Worm (Caenorhabditis elegans) whole organism, L1 larva: ENCODE data around the gene C02E7.6.

Source experiments
- C16A3.4 ChIP-seq: fragments of 150-350 bp; optimal IDR thresholded peaks from 2 replicates; lab custom pipeline; 2014; ENCODE audit warnings: missing biosample characterization, missing genetic modification characterization
- C34B4.2 ChIP-seq: sonication (generic microtip); optimal IDR thresholded peaks from 2 replicates; lab custom pipeline; 2017; ENCODE audit warnings: mild to moderate bottlenecking, missing genetic modification characterization, missing compliant biosample characterization
- Y116A8C.19 ChIP-seq: sonication (generic microtip); optimal IDR thresholded peaks from 2 replicates; lab custom pipeline; 2016; ENCODE audit warnings: missing compliant biosample characterization, missing genetic modification characterization, borderline replicate concordance
- aha-1 ChIP-seq: fragments of 150-350 bp; optimal IDR thresholded peaks from 2 replicates; lab custom pipeline; 2014; ENCODE audit warnings: missing biosample characterization, missing genetic modification characterization
- blmp-1 ChIP-seq: fragments of 150-350 bp; optimal IDR thresholded peaks from 2 replicates; lab custom pipeline; 2014; ENCODE audit warnings: missing biosample characterization, missing genetic modification characterization
- ceh-63 ChIP-seq: fragments of 200-800 bp; sonication (Bioruptor generic); optimal IDR thresholded peaks from 2 replicates; lab custom pipeline; 2018; ENCODE audit warnings: mild to moderate bottlenecking, missing genetic modification characterization, missing compliant biosample characterization
- ceh-8 ChIP-seq: fragments of 200-800 bp; sonication (Bioruptor generic); optimal IDR thresholded peaks from 2 replicates; lab custom pipeline; 2018; ENCODE audit warnings: mild to moderate bottlenecking, missing genetic modification characterization, moderate library complexity, missing compliant biosample characterization
- ceh-82 ChIP-seq, 3 experiments: fragments of 150-350 bp in 1 of 3; sonication (generic microtip) in 2 of 3; optimal IDR thresholded peaks; 2 replicates each; lab custom pipeline; 2014 to 2017; ENCODE audit warnings: missing biosample characterization in 3 of 3, missing genetic modification characterization in 3 of 3
- efl-1 ChIP-seq, 4 experiments: fragments of 150-350 bp; optimal IDR thresholded peaks in 3 of 4; peaks in 1 of 4; 1 replicate in 1 of 4; 2 replicates in 3 of 4; lab custom pipeline; 2014; ENCODE audit warnings: missing biosample characterization in 2 of 4, missing genetic modification characterization in 2 of 4, missing genetic modification reagents in 2 of 4
- efl-3 ChIP-seq: fragments of 200-800 bp; sonication (Bioruptor generic); optimal IDR thresholded peaks from 2 replicates; lab custom pipeline; 2018; ENCODE audit warnings: mild to moderate bottlenecking, missing genetic modification characterization, missing compliant biosample characterization
- elt-3 ChIP-seq, 6 experiments: fragments of 150-350 bp in 1 of 6; sonication (generic microtip); optimal IDR thresholded peaks; 2 replicates each; lab custom pipeline; 2017 to 2018; ENCODE audit warnings: missing biosample characterization in 6 of 6, missing genetic modification characterization in 6 of 6, inconsistent platforms in 1 of 6
- ets-5 ChIP-seq: fragments of 200-800 bp; sonication (Bioruptor generic); IDR thresholded peaks from 2 replicates; pipeline ENCODE4 v1.3.6; 2022; ENCODE audit warnings: missing genetic modification characterization, missing compliant biosample characterization
- fkh-4 ChIP-seq: sonication (generic microtip); optimal IDR thresholded peaks from 2 replicates; lab custom pipeline; 2016; ENCODE audit warnings: missing compliant biosample characterization, missing genetic modification characterization, borderline replicate concordance
- fos-1 ChIP-seq: fragments of 150-350 bp; optimal IDR thresholded peaks from 2 replicates; lab custom pipeline; 2014; ENCODE audit warnings: missing biosample characterization, missing genetic modification characterization
- hlh-4 ChIP-seq: sonication (generic microtip); optimal IDR thresholded peaks from 2 replicates; lab custom pipeline; 2016; ENCODE audit warnings: mild to moderate bottlenecking, missing genetic modification characterization, missing compliant biosample characterization
- hpl-2 ChIP-seq: fragments of 150-350 bp; optimal IDR thresholded peaks from 2 replicates; lab custom pipeline; 2014; ENCODE audit warnings: missing biosample characterization, missing genetic modification reagents, missing genetic modification characterization
- isw-1 ChIP-seq: fragments of 200-800 bp; sonication (Bioruptor generic); IDR thresholded peaks from 2 replicates; pipeline ENCODE4 v1.3.6; 2022; ENCODE audit warnings: missing genetic modification characterization, missing compliant biosample characterization
- lin-14 ChIP-seq: fragments of 200-800 bp; sonication (Bioruptor generic); optimal IDR thresholded peaks from 2 replicates; lab custom pipeline; 2018; ENCODE audit warnings: mild to moderate bottlenecking, missing genetic modification characterization, moderate library complexity, missing compliant biosample characterization
- lin-15B ChIP-seq: fragments of 150-350 bp; sonication (generic microtip); optimal IDR thresholded peaks from 3 replicates; lab custom pipeline; 2014; ENCODE audit warnings: missing biosample characterization, missing genetic modification characterization
- lin-39 ChIP-seq: fragments of 150-350 bp; optimal IDR thresholded peaks from 2 replicates; lab custom pipeline; 2014; ENCODE audit warnings: missing biosample characterization, missing genetic modification reagents, missing genetic modification characterization
- lir-3 ChIP-seq: sonication (generic microtip); optimal IDR thresholded peaks from 2 replicates; lab custom pipeline; 2016; ENCODE audit warnings: mild to moderate bottlenecking, missing genetic modification characterization, moderate library complexity, missing compliant biosample characterization; ENCODE audit not compliant: poor library complexity
- lsy-2 ChIP-seq, 2 experiments: fragments of 150-350 bp; optimal IDR thresholded peaks; 2 replicates each; lab custom pipeline; 2014; ENCODE audit warnings: missing biosample characterization in 2 of 2, missing genetic modification characterization in 2 of 2
- mab-9 ChIP-seq: fragments of 200-800 bp; sonication (Bioruptor generic); IDR thresholded peaks from 2 replicates; pipeline ENCODE4 v1.3.6; 2022; ENCODE audit warnings: missing genetic modification reagents, missing genetic modification characterization, missing compliant biosample characterization
- mep-1 ChIP-seq: fragments of 150-350 bp; optimal IDR thresholded peaks from 2 replicates; lab custom pipeline; 2014; ENCODE audit warnings: missing biosample characterization, missing genetic modification characterization
- nhr-19 ChIP-seq: fragments of 200-800 bp; sonication (Bioruptor generic); conservative IDR thresholded peaks from 2 replicates; pipeline ENCODE4 v1.3.6; 2022; ENCODE audit warnings: missing genetic modification characterization, missing compliant biosample characterization
- nhr-237 ChIP-seq: fragments of 150-350 bp; optimal IDR thresholded peaks from 2 replicates; lab custom pipeline; 2014; ENCODE audit warnings: missing biosample characterization, missing genetic modification characterization
- nhr-28 ChIP-seq: fragments of 150-350 bp; optimal IDR thresholded peaks from 2 replicates; lab custom pipeline; 2014; ENCODE audit warnings: missing biosample characterization, missing genetic modification characterization
- nhr-71 ChIP-seq: sonication (generic microtip); optimal IDR thresholded peaks from 2 replicates; lab custom pipeline; 2016; ENCODE audit warnings: mild to moderate bottlenecking, missing genetic modification characterization, moderate library complexity, missing compliant biosample characterization
- nhr-85 ChIP-seq: sonication (generic microtip); peaks from one replicate; lab custom pipeline; 2016; ENCODE audit warnings: missing genetic modification characterization, inconsistent platforms, missing compliant biosample characterization
- pax-3 ChIP-seq: fragments of 200-800 bp; sonication (Bioruptor generic); optimal IDR thresholded peaks from 2 replicates; lab custom pipeline; 2018; ENCODE audit warnings: mild to moderate bottlenecking, missing genetic modification characterization, moderate library complexity, missing compliant biosample characterization
- pqm-1 ChIP-seq: sonication (generic microtip); optimal IDR thresholded peaks from 3 replicates; lab custom pipeline; 2017; ENCODE audit warnings: missing biosample characterization, missing genetic modification characterization
- skn-1 ChIP-seq: fragments of 150-350 bp; optimal IDR thresholded peaks from 2 replicates; lab custom pipeline; 2014; ENCODE audit warnings: missing biosample characterization, missing genetic modification characterization
- snu-23 ChIP-seq: sonication (generic microtip); optimal IDR thresholded peaks from 2 replicates; lab custom pipeline; 2016; ENCODE audit warnings: missing genetic modification characterization, missing compliant biosample characterization
- sptf-1 ChIP-seq: fragments of 150-350 bp; optimal IDR thresholded peaks from 2 replicates; lab custom pipeline; 2014; ENCODE audit warnings: missing biosample characterization, missing genetic modification characterization
- sup-37 ChIP-seq: fragments of 200-800 bp; sonication (Bioruptor generic); optimal IDR thresholded peaks from 2 replicates; lab custom pipeline; 2018; ENCODE audit warnings: mild to moderate bottlenecking, missing genetic modification characterization, missing compliant biosample characterization
- tbx-2 ChIP-seq: sonication (generic microtip); optimal IDR thresholded peaks from 2 replicates; lab custom pipeline; 2016; ENCODE audit warnings: missing genetic modification characterization, missing compliant biosample characterization
- unc-130 ChIP-seq: fragments of 150-350 bp; optimal IDR thresholded peaks from 2 replicates; lab custom pipeline; 2017; ENCODE audit warnings: missing biosample characterization, missing genetic modification characterization, inconsistent platforms
- unc-30 ChIP-seq: sonication (generic microtip); optimal IDR thresholded peaks from 2 replicates; lab custom pipeline; 2017; ENCODE audit warnings: missing biosample characterization, missing genetic modification characterization
- unc-62 ChIP-seq: fragments of 150-350 bp; optimal IDR thresholded peaks from 2 replicates; lab custom pipeline; 2014; ENCODE audit warnings: missing biosample characterization, missing genetic modification reagents, missing genetic modification characterization
- unc-86 ChIP-seq: sonication (generic microtip); optimal IDR thresholded peaks from 2 replicates; lab custom pipeline; 2016; ENCODE audit warnings: missing genetic modification characterization, missing compliant biosample characterization
- unc-98 ChIP-seq: fragments of 200-800 bp; sonication (Bioruptor generic); IDR thresholded peaks from 2 replicates; pipeline ENCODE4 v1.3.6; 2022; ENCODE audit warnings: missing genetic modification characterization, missing compliant biosample characterization
- vab-15 ChIP-seq: sonication (generic microtip); optimal IDR thresholded peaks from 2 replicates; lab custom pipeline; 2017; ENCODE audit warnings: missing genotype, mild to moderate bottlenecking, missing genetic modification characterization, missing compliant biosample characterization

C02E7.6 gene

DNA sequence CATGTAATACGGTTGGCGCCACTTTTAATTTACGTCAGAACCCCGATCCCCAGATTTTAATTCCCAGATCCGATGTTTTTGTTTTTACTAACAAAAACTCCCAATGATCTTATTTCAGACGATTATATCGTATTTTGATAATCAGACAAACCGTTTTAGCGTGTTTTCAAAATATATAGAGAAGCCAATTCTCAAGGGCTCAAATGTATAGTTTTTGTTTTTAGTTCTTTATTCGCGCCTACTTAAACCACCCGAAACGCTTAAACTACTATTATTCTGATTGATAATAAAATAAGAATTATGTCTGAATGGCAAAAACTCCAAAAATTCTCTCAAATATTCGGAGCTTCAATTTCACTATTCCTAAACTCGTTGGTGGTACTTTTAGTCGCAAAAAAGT, 37.5 kb downstream of the C02E7.6 start, which contains the start of gene str-208:
Gene str-208, plus strand, starts transcription at position 301 of the 400 bp plus-strand sequence.
- no peak for TF ChIP-seq aha-1 (tag; lab: Kevin White, UChicago)
- TF ChIP-seq efl-1 (optimal IDR thresholded peaks at IDR 0.05; lab: Kevin White, UChicago), result no peak
- TF ChIP-seq efl-1 (GFP tag; optimal IDR thresholded peaks at IDR 0.05 in 1 of 2; lab: Kevin White, UChicago), result peak in 1 of 2 experiments; percentile 4
- TF ChIP-seq, all 84 proteins: peak for 1

- TF ChIP-seq nhr-237 (tag; lab: Kevin White, UChicago) (no peak), tbx-2 (tag; lab: Kevin White, UChicago) (no peak), lin-14 (no peak), elt-3 (tag; optimal IDR thresholded peaks at IDR 0.05; lab: Kevin White, UChicago) (no peak), vab-15 (no peak), efl-3 (GFP tag; lab: Kevin White, UChicago) (no peak), skn-1 (tag; lab: Kevin White, UChicago) (no peak), pqm-1 (tag; lab: Kevin White, UChicago) (no peak), mep-1 (tag; lab: Kevin White, UChicago) (no peak), nhr-71 (tag; lab: Kevin White, UChicago) (no peak), aha-1 (tag; lab: Kevin White, UChicago) (no peak), nhr-85 (tag; lab: Kevin White, UChicago) (no peak), fos-1 (tag; lab: Kevin White, UChicago) (no peak), ceh-8 (no peak), unc-86 (tag; lab: Kevin White, UChicago) (no peak), pax-3 (tag; lab: Kevin White, UChicago) (no peak), unc-62 (GFP tag; lab: Kevin White, UChicago) (no peak)
Measured at ce11 chrV:4957619-4958018, 38.6 kb downstream of the C02E7.6 start.

DNA sequence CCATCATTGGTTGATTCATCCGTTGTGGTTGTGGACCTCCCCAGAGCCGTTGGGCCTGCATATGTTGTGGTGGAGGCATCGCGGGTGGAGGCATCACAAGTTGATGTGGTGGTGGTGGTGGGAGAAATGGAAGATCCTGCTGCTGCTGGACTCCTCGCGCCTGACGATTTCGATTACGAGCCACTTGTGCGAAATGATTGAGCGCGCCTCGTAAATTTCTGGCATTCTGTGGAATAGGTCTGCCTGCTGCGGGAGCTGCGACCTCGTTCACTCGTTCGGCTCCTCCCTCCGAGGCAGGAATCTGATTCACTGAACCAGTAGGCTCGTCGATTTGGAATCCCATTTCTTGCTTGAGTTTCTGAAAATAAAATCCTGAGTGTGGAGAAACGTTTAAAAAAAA, 41.7 kb downstream of the C02E7.6 start:
- TF ChIP-seq lin-14 (no peak), nhr-71 (tag; lab: Kevin White, UChicago) (no peak), sup-37 (no peak), unc-98 (GFP tag; lab: Robert Waterston, UW) (no peak), lir-3 (tag; lab: Kevin White, UChicago) (no peak), hlh-4 (tag; lab: Kevin White, UChicago) (no peak), ets-5 (GFP tag; lab: Robert Waterston, UW) (no peak), skn-1 (tag; lab: Kevin White, UChicago) (no peak), lsy-2 (tag; optimal IDR thresholded peaks at IDR 0.05; lab: Kevin White, UChicago) (no peak)
- TF ChIP-seq, all 84 proteins: peak for 0

ce11 chrV:4962968-4963367, 44.0 kb downstream of the C02E7.6 start, which contains the start of gene tam-1:
Gene tam-1 (minus strand): TSS chrV:4963102.
- TF ChIP-seq sptf-1 (tag; lab: Kevin White, UChicago) (no peak), isw-1 (GFP tag; lab: Robert Waterston, UW) (no peak), C34B4.2 (no peak), Y116A8C.19 (no peak), lin-14 (peak; percentile 61), nhr-28 (tag; lab: Kevin White, UChicago) (no peak), mab-9 (no peak), blmp-1 (tag; lab: Kevin White, UChicago) (no peak), nhr-85 (tag; lab: Kevin White, UChicago) (peak; percentile 8), ceh-82 (tag; optimal IDR thresholded peaks at IDR 0.05; lab: Kevin White, UChicago) (no peak), unc-62 (GFP tag; lab: Kevin White, UChicago) (no peak), skn-1 (tag; lab: Kevin White, UChicago) (peak; percentile 10), hpl-2 (GFP tag; lab: Kevin White, UChicago) (no peak)

DNA sequence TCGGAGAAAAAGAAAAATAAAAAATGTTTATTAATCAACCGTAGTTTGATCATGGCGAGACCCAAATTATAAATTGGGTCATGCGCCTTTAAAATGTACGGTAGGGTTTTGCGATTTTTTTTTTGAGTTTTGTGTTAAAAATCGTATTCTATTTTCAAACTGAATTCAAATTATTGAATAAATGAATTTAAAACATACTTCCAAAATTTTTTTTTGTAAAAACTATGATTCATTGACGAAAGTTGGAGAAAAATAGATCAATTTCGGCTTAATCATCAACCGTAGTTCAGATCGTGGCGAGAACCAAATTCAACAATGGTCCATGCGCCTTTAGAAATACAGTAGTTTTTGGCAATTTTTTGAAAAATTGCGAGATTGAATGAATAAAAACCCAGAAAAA, 44.6 kb downstream of the C02E7.6 start:
- no peak for TF ChIP-seq nhr-71 (tag; lab: Kevin White, UChicago)
- no peak for TF ChIP-seq lin-15B (tag; lab: Kevin White, UChicago)
- TF ChIP-seq unc-30 (tag; lab: Kevin White, UChicago), result no peak
- no peak for TF ChIP-seq hpl-2 (GFP tag; lab: Kevin White, UChicago)
- no peak for TF ChIP-seq mab-9
- no peak for TF ChIP-seq nhr-19
- TF ChIP-seq nhr-28 (tag; lab: Kevin White, UChicago), result no peak
- no peak for TF ChIP-seq lin-14
- no peak for TF ChIP-seq elt-3 (tag; optimal IDR thresholded peaks at IDR 0.05; lab: Kevin White, UChicago)
- TF ChIP-seq unc-130, result no peak
- no peak for TF ChIP-seq fkh-4 (tag; lab: Kevin White, UChicago)
- no peak for TF ChIP-seq ceh-63 (GFP tag; lab: Kevin White, UChicago)
- no peak for TF ChIP-seq snu-23 (GFP tag; lab: Kevin White, UChicago)
- no peak for TF ChIP-seq C16A3.4 (tag; lab: Kevin White, UChicago)
- TF ChIP-seq lin-39, result no peak
- no peak for TF ChIP-seq blmp-1 (tag; lab: Kevin White, UChicago)
- TF ChIP-seq, all 84 proteins: peak for 0
